Fruit fly (Drosophila melanogaster): ENCODE data around the gene Zip71B.

Zip71B gene

dm6 chr3L:15011142-15011541 is 19.1 kb downstream of the Zip71B start:
- no peak for TF ChIP-seq salr (GFP tag; optimal IDR thresholded peaks at IDR 0.05)

dm6 chr3L:15011638-15012335 is 19.7 kb downstream of the Zip71B start:
- TF ChIP-seq fd59A (GFP tag; optimal IDR thresholded peaks at IDR 0.05), result peak; percentile 54
- no peak for TF ChIP-seq fkh (GFP tag; optimal IDR thresholded peaks at IDR 0.05)
- TF ChIP-seq svp (GFP tag), result peak; percentile 67
- peak; percentile 63 for TF ChIP-seq Lpt (GFP tag; optimal IDR thresholded peaks at IDR 0.05)
- TF ChIP-seq fd85E (GFP tag; optimal IDR thresholded peaks at IDR 0.05), result no peak
- TF ChIP-seq esn (GFP tag; optimal IDR thresholded peaks at IDR 0.05), result peak; percentile 71
- peak; percentile 25 for TF ChIP-seq Ets21C (GFP tag; optimal IDR thresholded peaks at IDR 0.05)
- peak; percentile 74 for TF ChIP-seq CG8632 (GFP tag; optimal IDR thresholded peaks at IDR 0.05)
- TF ChIP-seq CG6163 (GFP tag; IDR thresholded peaks at IDR 0.05), result peak; percentile 87
- TF ChIP-seq Sox14 (GFP tag; optimal IDR thresholded peaks at IDR 0.05), result peak; percentile 71
- TF ChIP-seq Met (GFP tag; optimal IDR thresholded peaks at IDR 0.05), result peak; percentile 59
- TF ChIP-seq achi (GFP tag; optimal IDR thresholded peaks at IDR 0.05), result peak; percentile 78
- peak; percentile 88 for TF ChIP-seq Ets96B (tag; optimal IDR thresholded peaks at IDR 0.05)
- TF ChIP-seq pdm3 (GFP tag; optimal IDR thresholded peaks at IDR 0.05), result peak; percentile 77
- peak; percentile 76 for TF ChIP-seq CG6808 (GFP tag; optimal IDR thresholded peaks at IDR 0.05)
- TF ChIP-seq CG32006 (GFP tag; optimal IDR thresholded peaks at IDR 0.05), result peak; percentile 83
- no peak for TF ChIP-seq CG6854 (GFP tag; optimal IDR thresholded peaks at IDR 0.05)
- TF ChIP-seq ss (GFP tag; optimal IDR thresholded peaks at IDR 0.05), result peak; percentile 62 to 81
- TF ChIP-seq CG8319 (GFP tag; optimal IDR thresholded peaks at IDR 0.05), result peak; percentile 41
- peak; percentile 44 to 72 for TF ChIP-seq salr (GFP tag; optimal IDR thresholded peaks at IDR 0.05)
- TF ChIP-seq CG4318 (GFP tag; optimal IDR thresholded peaks at IDR 0.05), result peak; percentile 38
- peak; percentile 83 for TF ChIP-seq dsx (GFP tag; optimal IDR thresholded peaks at IDR 0.05; ENCODE audit: poor library complexity, severe bottlenecking)
- peak; percentile 87 for TF ChIP-seq CG8119 (GFP tag; IDR thresholded peaks at IDR 0.05)
- peak; percentile 85 for TF ChIP-seq eg (GFP tag; IDR thresholded peaks at IDR 0.05)
- TF ChIP-seq acj6 (GFP tag; optimal IDR thresholded peaks at IDR 0.05), result peak; percentile 78
- TF ChIP-seq topi (GFP tag; optimal IDR thresholded peaks at IDR 0.05), result peak; percentile 59
- no peak for TF ChIP-seq Eip93F (GFP tag; optimal IDR thresholded peaks at IDR 0.05)
- TF ChIP-seq CG3919 (GFP tag; optimal IDR thresholded peaks at IDR 0.05), result peak; percentile 66
- peak; percentile 51 for TF ChIP-seq Smox (GFP tag; optimal IDR thresholded peaks at IDR 0.05)
- TF ChIP-seq CG10631 (GFP tag; optimal IDR thresholded peaks at IDR 0.05), result peak; percentile 79
- TF ChIP-seq Eip78C (GFP tag), result peak; percentile 94
- TF ChIP-seq Sox15 (GFP tag; optimal IDR thresholded peaks at IDR 0.05), result peak; percentile 41
- TF ChIP-seq Hr39 (GFP tag; optimal IDR thresholded peaks at IDR 0.05), result peak; percentile 34
- TF ChIP-seq CG6792 (GFP tag; optimal IDR thresholded peaks at IDR 0.05), result peak; percentile 64
- TF ChIP-seq CG34406 (GFP tag; optimal IDR thresholded peaks at IDR 0.05), result peak; percentile 76
- peak; percentile 34 for TF ChIP-seq CG11902 (GFP tag; optimal IDR thresholded peaks at IDR 0.05)
- peak; percentile 38 for TF ChIP-seq CG31627 (GFP tag; optimal IDR thresholded peaks at IDR 0.05)
- TF ChIP-seq CG11762 (GFP tag; optimal IDR thresholded peaks at IDR 0.05; ENCODE audit: insufficient read depth), result peak; percentile 54
- peak; percentile 77 for TF ChIP-seq net (GFP tag; optimal IDR thresholded peaks at IDR 0.05)
- peak; percentile 73 for TF ChIP-seq CG6276 (GFP tag; optimal IDR thresholded peaks at IDR 0.05)
- peak; percentile 87 for TF ChIP-seq CG15336 (GFP tag; IDR thresholded peaks at IDR 0.05)
- TF ChIP-seq CG9139 (GFP tag; optimal IDR thresholded peaks at IDR 0.05), result peak; percentile 42
- TF ChIP-seq dac (GFP tag; optimal IDR thresholded peaks at IDR 0.05), result no peak
- peak; percentile 82 for TF ChIP-seq OdsH (GFP tag; optimal IDR thresholded peaks at IDR 0.05)
- TF ChIP-seq CG1621 (tag; optimal IDR thresholded peaks at IDR 0.05), result peak; percentile 64
- TF ChIP-seq CG3032 (tag; optimal IDR thresholded peaks at IDR 0.05), result peak; percentile 82
- peak; percentile 64 for TF ChIP-seq CG16779 (tag; optimal IDR thresholded peaks at IDR 0.05)
- peak; percentile 86 for TF ChIP-seq Hr4 (GFP tag; optimal IDR thresholded peaks at IDR 0.05)
- TF ChIP-seq cyc (GFP tag; optimal IDR thresholded peaks at IDR 0.05), result peak; percentile 20

Measured in whole organism, prepupa.